Worm (Caenorhabditis elegans) whole organism, early embryonic: ENCODE measurements around the gene F55G7.5.

Experiments used
- B0310.2 ChIP-seq: sonication (generic microtip); optimal IDR thresholded peaks from 2 replicates; lab custom pipeline; 2016; ENCODE audit warnings: mild to moderate bottlenecking, missing genetic modification characterization, missing compliant biosample characterization
- F13C5.2 ChIP-seq: sonication (generic microtip); optimal IDR thresholded peaks from 2 replicates; lab custom pipeline; 2017; ENCODE audit warnings: mild to moderate bottlenecking, missing genetic modification characterization, inconsistent platforms, missing compliant biosample characterization
- aly-1 ChIP-seq: sonication (generic microtip); optimal IDR thresholded peaks from 2 replicates; lab custom pipeline; 2016; ENCODE audit warnings: missing genetic modification characterization, missing compliant biosample characterization
- ama-1 ChIP-seq: fragments of 150-350 bp; optimal IDR thresholded peaks from 2 replicates; lab custom pipeline; 2014
- ceh-13 ChIP-seq: fragments of 200-800 bp; sonication (Bioruptor generic); optimal IDR thresholded peaks from 2 replicates; lab custom pipeline; 2018; ENCODE audit warnings: mild to moderate bottlenecking, missing genetic modification characterization, missing compliant biosample characterization
- ceh-36 ChIP-seq: sonication (generic microtip); optimal IDR thresholded peaks from 2 replicates; lab custom pipeline; 2016; ENCODE audit warnings: missing genetic modification characterization, inconsistent platforms, missing compliant biosample characterization
- ets-7 ChIP-seq: sonication (generic microtip); optimal IDR thresholded peaks from 2 replicates; lab custom pipeline; 2016; ENCODE audit warnings: missing genotype, missing genetic modification characterization, missing compliant biosample characterization
- flt-1 ChIP-seq: fragments of 200-800 bp; sonication (Bioruptor generic); IDR thresholded peaks from 2 replicates; pipeline ENCODE4 v1.3.6; 2022; ENCODE audit warnings: missing genetic modification characterization, missing compliant biosample characterization
- hmbx-1 ChIP-seq: sonication (generic microtip); optimal IDR thresholded peaks from 2 replicates; lab custom pipeline; 2016; ENCODE audit warnings: mild to moderate bottlenecking, missing genetic modification characterization, missing compliant biosample characterization
- hmg-4 ChIP-seq: fragments of 200-800 bp; sonication (Bioruptor generic); optimal IDR thresholded peaks from 2 replicates; lab custom pipeline; 2018; ENCODE audit warnings: mild to moderate bottlenecking, missing genetic modification characterization, missing compliant biosample characterization
- hnd-1 ChIP-seq: sonication (generic microtip); optimal IDR thresholded peaks from 2 replicates; lab custom pipeline; 2016; ENCODE audit warnings: missing genetic modification characterization, missing compliant biosample characterization
- pes-1 ChIP-seq: fragments of 200-800 bp; sonication (Bioruptor generic); IDR thresholded peaks from 2 replicates; pipeline ENCODE4 v1.3.6; 2022; ENCODE audit warnings: missing genetic modification reagents, missing genetic modification characterization, missing compliant biosample characterization
- scrt-1 ChIP-seq: fragments of 200-800 bp; sonication (Bioruptor generic); IDR thresholded peaks from 2 replicates; pipeline ENCODE4 v1.3.6; 2022; ENCODE audit warnings: missing genetic modification characterization, missing compliant biosample characterization
- sea-1 ChIP-seq: fragments of 200-800 bp; sonication (Bioruptor generic); conservative IDR thresholded peaks from 2 replicates; pipeline ENCODE4 v1.3.6; 2022; ENCODE audit warnings: missing genetic modification characterization, missing compliant biosample characterization
- tbx-11 ChIP-seq: fragments of 200-800 bp; sonication (Bioruptor generic); IDR thresholded peaks from 2 replicates; pipeline ENCODE4 v1.3.6; 2022; ENCODE audit warnings: missing genetic modification characterization, missing compliant biosample characterization
- tbx-37 ChIP-seq: fragments of 200-800 bp; sonication (Bioruptor generic); conservative IDR thresholded peaks from 2 replicates; pipeline ENCODE4 v1.3.6; 2022; ENCODE audit warnings: missing genetic modification reagents, missing genetic modification characterization, missing compliant biosample characterization
- tra-4 ChIP-seq: sonication (generic microtip); optimal IDR thresholded peaks from 2 replicates; lab custom pipeline; 2017; ENCODE audit warnings: missing genetic modification characterization, missing compliant biosample characterization

F55G7.5 gene

ce11 chrX:11913824-11914223 lies 24.9 kb downstream of the F55G7.5 start, which contains the start of gene Y62H9A.12:
Y62H9A.12 (plus strand) TSS chrX:11914124.
- TF ChIP-seq flt-1 = no peak
- TF ChIP-seq hmbx-1 (tag; lab: Kevin White, UChicago) = no peak
- no peak for TF ChIP-seq hmg-4 (GFP tag; lab: Kevin White, UChicago)
- no peak for TF ChIP-seq scrt-1 (GFP tag; lab: Robert Waterston, UW)
- no peak for TF ChIP-seq hnd-1 (tag; lab: Kevin White, UChicago)
- TF ChIP-seq F13C5.2 (tag; lab: Kevin White, UChicago) = no peak
- TF ChIP-seq ceh-13 (GFP tag; lab: Kevin White, UChicago) = no peak

- no peak for TF ChIP-seq pes-1
- TF ChIP-seq scrt-1 (GFP tag; lab: Robert Waterston, UW) = no peak
- no peak for TF ChIP-seq hmbx-1 (tag; lab: Kevin White, UChicago)
- no peak for TF ChIP-seq ceh-36 (tag; lab: Kevin White, UChicago)
- TF ChIP-seq sea-1 = no peak
- no peak for TF ChIP-seq ets-7 (tag; lab: Kevin White, UChicago)
- no peak for TF ChIP-seq tbx-11
- no peak for TF ChIP-seq tra-4 (tag; lab: Kevin White, UChicago)
- no peak for TF ChIP-seq F13C5.2 (tag; lab: Kevin White, UChicago)
- no peak for TF ChIP-seq hmg-4 (GFP tag; lab: Kevin White, UChicago)
- no peak for TF ChIP-seq ama-1 (lab: Kevin White, UChicago)
- no peak for TF ChIP-seq aly-1 (tag; lab: Kevin White, UChicago)
- no peak for TF ChIP-seq B0310.2 (tag; lab: Kevin White, UChicago)
- TF ChIP-seq hnd-1 (tag; lab: Kevin White, UChicago) = no peak
- TF ChIP-seq flt-1 = no peak
- TF ChIP-seq tbx-37 (GFP tag; lab: Robert Waterston, UW) = no peak
Measured at ce11 chrX:11910046-11910445, 28.7 kb downstream of the F55G7.5 start, which contains the start of gene Y62H9A.15. Y62H9A.15 (minus strand) TSS chrX:11910145.

ce11 chrX:11909168-11909567 lies 29.6 kb downstream of the F55G7.5 start:
- TF ChIP-seq hnd-1 (tag; lab: Kevin White, UChicago) = no peak
- no peak for TF ChIP-seq F13C5.2 (tag; lab: Kevin White, UChicago)
- no peak for TF ChIP-seq B0310.2 (tag; lab: Kevin White, UChicago)
- no peak for TF ChIP-seq tra-4 (tag; lab: Kevin White, UChicago)
- TF ChIP-seq sea-1 = no peak
- TF ChIP-seq ama-1 (lab: Kevin White, UChicago) = no peak
- no peak for TF ChIP-seq tbx-37 (GFP tag; lab: Robert Waterston, UW)

- TF ChIP-seq tbx-11 (no peak), ceh-36 (tag; lab: Kevin White, UChicago) (no peak), F13C5.2 (tag; lab: Kevin White, UChicago) (no peak), flt-1 (no peak), scrt-1 (GFP tag; lab: Robert Waterston, UW) (no peak), ets-7 (tag; lab: Kevin White, UChicago) (no peak), hmbx-1 (tag; lab: Kevin White, UChicago) (no peak), sea-1 (no peak), tra-4 (tag; lab: Kevin White, UChicago) (no peak), ceh-13 (GFP tag; lab: Kevin White, UChicago) (no peak), pes-1 (no peak), B0310.2 (tag; lab: Kevin White, UChicago) (no peak), aly-1 (tag; lab: Kevin White, UChicago) (no peak), hnd-1 (tag; lab: Kevin White, UChicago) (no peak), ama-1 (lab: Kevin White, UChicago) (no peak), hmg-4 (GFP tag; lab: Kevin White, UChicago) (no peak), tbx-37 (GFP tag; lab: Robert Waterston, UW) (no peak)
Measured at ce11 chrX:11908226-11908625, 30.5 kb downstream of the F55G7.5 start.

- no peak for TF ChIP-seq ets-7 (tag; lab: Kevin White, UChicago)
- TF ChIP-seq hmbx-1 (tag; lab: Kevin White, UChicago) = no peak
- TF ChIP-seq ceh-13 (GFP tag; lab: Kevin White, UChicago) = no peak
- no peak for TF ChIP-seq hmg-4 (GFP tag; lab: Kevin White, UChicago)
- TF ChIP-seq tbx-37 (GFP tag; lab: Robert Waterston, UW) = no peak
Measured at ce11 chrX:11907263-11907662, 31.5 kb downstream of the F55G7.5 start, which contains the start of gene Y62H9A.11. Y62H9A.11 (minus strand) TSS chrX:11907363.

- TF ChIP-seq aly-1 (tag; lab: Kevin White, UChicago) (no peak), ama-1 (lab: Kevin White, UChicago) (no peak), tra-4 (tag; lab: Kevin White, UChicago) (no peak), flt-1 (no peak), hmg-4 (GFP tag; lab: Kevin White, UChicago) (no peak), scrt-1 (GFP tag; lab: Robert Waterston, UW) (no peak), hnd-1 (tag; lab: Kevin White, UChicago) (no peak), sea-1 (no peak), F13C5.2 (tag; lab: Kevin White, UChicago) (no peak), ets-7 (tag; lab: Kevin White, UChicago) (no peak), tbx-37 (GFP tag; lab: Robert Waterston, UW) (no peak), B0310.2 (tag; lab: Kevin White, UChicago) (no peak), hmbx-1 (tag; lab: Kevin White, UChicago) (no peak), tbx-11 (no peak), ceh-13 (GFP tag; lab: Kevin White, UChicago) (no peak), pes-1 (no peak), ceh-36 (tag; lab: Kevin White, UChicago) (no peak)
Measured at ce11 chrX:11906626-11907025, 32.1 kb downstream of the F55G7.5 start.

- no peak for TF ChIP-seq hnd-1 (tag; lab: Kevin White, UChicago)
- TF ChIP-seq ama-1 (lab: Kevin White, UChicago) = no peak
- TF ChIP-seq flt-1 = no peak
- no peak for TF ChIP-seq scrt-1 (GFP tag; lab: Robert Waterston, UW)
- TF ChIP-seq ceh-36 (tag; lab: Kevin White, UChicago) = no peak
- no peak for TF ChIP-seq sea-1
- TF ChIP-seq tra-4 (tag; lab: Kevin White, UChicago) = no peak
- TF ChIP-seq B0310.2 (tag; lab: Kevin White, UChicago) = no peak
- no peak for TF ChIP-seq aly-1 (tag; lab: Kevin White, UChicago)
- no peak for TF ChIP-seq hmbx-1 (tag; lab: Kevin White, UChicago)
- no peak for TF ChIP-seq pes-1
- no peak for TF ChIP-seq tbx-37 (GFP tag; lab: Robert Waterston, UW)
- no peak for TF ChIP-seq ets-7 (tag; lab: Kevin White, UChicago)
- no peak for TF ChIP-seq hmg-4 (GFP tag; lab: Kevin White, UChicago)
- no peak for TF ChIP-seq ceh-13 (GFP tag; lab: Kevin White, UChicago)
- no peak for TF ChIP-seq tbx-11
- TF ChIP-seq F13C5.2 (tag; lab: Kevin White, UChicago) = no peak
Measured at ce11 chrX:11902661-11903060, 36.1 kb downstream of the F55G7.5 start, which contains the start of gene Y62H9A.10. Y62H9A.10 (minus strand) TSS chrX:11902761.
